Fruit fly (Drosophila melanogaster) whole organism, adult: ENCODE results near the gene lectin-21Ca.

Experiments used
- CG11617 ChIP-seq: fragments of 200-800 bp; sonication (Bioruptor generic); optimal IDR thresholded peaks from 2 replicates; lab custom pipeline; 2017; ENCODE audit warnings: mild to moderate bottlenecking, missing biosample characterization, missing genetic modification reagents, missing genetic modification characterization
- CG33017 ChIP-seq: fragments of 200-800 bp; sonication (Bioruptor generic); optimal IDR thresholded peaks from 2 replicates; lab custom pipeline; 2018; ENCODE audit warnings: missing biosample characterization, mild to moderate bottlenecking, missing genetic modification characterization, moderate library complexity
- CG5204 ChIP-seq: fragments of 200-800 bp; sonication (Bioruptor generic); optimal IDR thresholded peaks from 2 replicates; lab custom pipeline; 2016; ENCODE audit warnings: missing biosample characterization, missing genetic modification characterization
- Hr96 ChIP-seq: fragments of 200-800 bp; sonication (Bioruptor generic); optimal IDR thresholded peaks from 2 replicates; lab custom pipeline; 2016; ENCODE audit warnings: missing biosample characterization, missing genetic modification characterization
- Mnt ChIP-seq: fragments of 200-800 bp; sonication (Bioruptor generic); optimal IDR thresholded peaks from 2 replicates; lab custom pipeline; 2016; ENCODE audit warnings: missing biosample characterization, mild to moderate bottlenecking, missing genetic modification characterization
- kay ChIP-seq: fragments of 200-800 bp; sonication (Bioruptor generic); peaks from one replicate; lab custom pipeline; 2016; ENCODE audit warnings: missing biosample characterization, missing genetic modification characterization, borderline replicate concordance
- ovo ChIP-seq: fragments of 200-800 bp; sonication (Bioruptor generic); optimal IDR thresholded peaks from 2 replicates; lab custom pipeline; 2016; ENCODE audit warnings: missing biosample characterization, missing genetic modification characterization
- pad ChIP-seq: fragments of 200-800 bp; sonication (Bioruptor generic); optimal IDR thresholded peaks from 3 replicates; lab custom pipeline; 2017; ENCODE audit warnings: missing biosample characterization, missing genetic modification characterization, mild to moderate bottlenecking, moderate library complexity, missing genetic modification reagents

- TF ChIP-seq CG33017 (tag; lab: Kevin White, UChicago) (no peak), ovo (GFP tag; lab: Kevin White, UChicago) (no peak), pad (GFP tag; lab: Kevin White, UChicago) (no peak), Mnt (GFP tag; lab: Kevin White, UChicago) (no peak), CG5204 (GFP tag; lab: Kevin White, UChicago) (no peak), CG11617 (GFP tag; lab: Kevin White, UChicago) (no peak), Hr96 (GFP tag; lab: Kevin White, UChicago) (no peak), kay (GFP tag; lab: Kevin White, UChicago) (no peak)
Observed at dm6 chr2L:615023-615422, 9.4 kb upstream of the lectin-21Ca start.
